Worm (Caenorhabditis elegans): Measurements from ENCODE around the gene num-1.

ce11 chrV:20853581-20854161 lies 24.1 kb downstream of the num-1 start, which contains the start of gene F31D4.5:
- TF ChIP-seq hmg-20 (GFP tag; IDR thresholded peaks at IDR 0.05) (no peak), dpl-1 (GFP tag; optimal IDR thresholded peaks at IDR 0.05) (no peak), Y53G8AR.9 (GFP tag; conservative IDR thresholded peaks at IDR 0.05) (no peak), ama-1 (optimal IDR thresholded peaks at IDR 0.05) (no peak), ama-1 (GFP tag; optimal IDR thresholded peaks at IDR 0.05) (no peak), let-607 (tag; optimal IDR thresholded peaks at IDR 0.05) (no peak), bed-2 (GFP tag; IDR thresholded peaks at IDR 0.05) (no peak)
